Worm (Caenorhabditis elegans): ENCODE results near the gene vwa-8.

The vwa-8 gene

DNA sequence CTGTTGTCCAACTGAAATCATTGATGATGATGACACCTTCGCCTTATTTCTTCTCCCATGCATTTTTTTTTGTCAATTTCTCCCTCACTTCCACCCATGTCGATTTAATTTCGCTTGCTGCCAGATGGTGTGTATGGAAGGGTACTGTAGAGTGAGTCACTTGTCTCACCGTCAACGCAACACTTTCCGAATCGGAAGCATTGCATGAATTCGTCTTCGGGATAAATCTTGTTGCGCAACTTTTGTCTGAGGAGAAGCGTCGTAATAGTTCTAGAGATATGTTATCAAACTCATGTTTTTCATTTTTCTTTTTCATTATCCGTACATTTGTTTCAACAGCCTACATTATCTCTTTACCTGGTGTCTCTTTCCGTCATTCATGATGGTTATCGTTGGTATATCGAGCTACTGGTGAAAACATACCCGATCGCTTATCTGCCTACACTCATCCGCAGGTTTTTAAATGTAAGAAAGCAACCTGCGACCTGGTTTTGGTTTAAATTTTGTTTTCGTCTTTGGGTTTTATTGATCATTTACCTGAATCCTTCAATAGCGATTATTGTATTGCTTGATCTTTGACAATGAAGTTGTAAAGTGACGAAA is 13.3 kb downstream of the vwa-8 start:
- TF ChIP-seq dpff-1 (tag; optimal IDR thresholded peaks at IDR 0.05) (no peak), ZK185.1 (tag; optimal IDR thresholded peaks at IDR 0.05; ENCODE audit: poor library complexity, severe bottlenecking) (no peak), unc-130 (GFP tag; optimal IDR thresholded peaks at IDR 0.05) (no peak), F57A8.1 (GFP tag; optimal IDR thresholded peaks at IDR 0.05) (no peak), F39B2.1 (GFP tag; IDR thresholded peaks at IDR 0.05) (no peak), him-1 (tag; optimal IDR thresholded peaks at IDR 0.05) (no peak), F22D6.2 (tag; optimal IDR thresholded peaks at IDR 0.05) (no peak), ceh-79 (tag; optimal IDR thresholded peaks at IDR 0.05) (no peak), xnd-1 (tag; optimal IDR thresholded peaks at IDR 0.05) (no peak), lin-54 (GFP tag; optimal IDR thresholded peaks at IDR 0.05) (no peak), ceh-58 (GFP tag; IDR thresholded peaks at IDR 0.05) (no peak), hmg-1.2 (GFP tag; IDR thresholded peaks at IDR 0.05) (no peak), ceh-91 (GFP tag; IDR thresholded peaks at IDR 0.05) (no peak), tbp1 (GFP tag; optimal IDR thresholded peaks at IDR 0.05) (no peak), bed-1 (GFP tag; IDR thresholded peaks at IDR 0.05) (no peak), aptf-2 (GFP tag; conservative IDR thresholded peaks at IDR 0.05) (no peak), F57C9.4 (tag; optimal IDR thresholded peaks at IDR 0.05) (no peak), egl-18 (GFP tag; IDR thresholded peaks at IDR 0.05) (no peak)

DNA sequence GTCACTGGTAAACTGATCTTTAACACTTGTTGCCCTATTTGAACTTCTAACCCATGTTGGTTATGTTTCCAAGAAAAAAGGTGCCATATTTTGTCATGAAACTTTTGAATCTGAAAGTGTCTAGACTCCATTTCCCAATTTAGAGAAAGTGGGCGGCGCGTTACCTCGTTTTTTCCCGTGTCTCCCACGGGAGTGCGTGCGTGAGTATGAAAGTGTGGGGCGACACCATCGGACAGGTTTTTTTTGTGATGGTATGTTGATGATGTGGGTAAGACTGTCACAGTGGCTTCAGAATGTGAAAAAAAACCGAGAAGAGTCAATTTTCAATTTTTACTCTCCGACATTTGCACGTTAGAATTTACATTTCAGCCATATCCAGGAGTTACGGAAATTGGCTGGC is 14.5 kb downstream of the vwa-8 start:
- no peak for TF ChIP-seq snpc-4 (GFP tag; optimal IDR thresholded peaks at IDR 0.05)
- no peak for TF ChIP-seq snpc-4 (tag; optimal IDR thresholded peaks at IDR 0.05)
- TF ChIP-seq madf-3 (GFP tag; IDR thresholded peaks at IDR 0.05), result 0 out of 2 replicates have a peak, but pooled peaks have one; percentile 31
- no peak for TF ChIP-seq zfh-2 (GFP tag; conservative IDR thresholded peaks at IDR 0.05)

DNA sequence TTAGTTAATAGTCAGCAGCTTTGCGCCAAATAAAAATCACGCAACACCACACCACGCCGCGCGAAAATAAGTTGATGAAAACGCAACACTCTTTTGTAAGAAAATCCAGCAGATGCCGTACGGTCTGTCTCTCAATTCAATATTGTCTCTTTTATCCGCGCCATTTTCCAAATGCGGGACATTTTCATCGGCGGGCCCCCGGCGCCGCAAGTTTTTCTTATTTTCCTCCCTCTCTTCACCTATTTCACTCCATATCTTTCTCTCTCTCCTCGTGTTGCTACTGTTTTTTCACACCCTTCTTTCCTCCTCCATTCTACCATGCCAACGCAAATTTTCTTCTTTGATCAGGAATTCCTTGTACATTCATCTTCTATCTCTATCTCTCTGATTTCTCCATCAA is 15.1 kb downstream of the vwa-8 start:
- TF ChIP-seq ceh-40 (GFP tag; IDR thresholded peaks at IDR 0.05) (no peak), lin-26 (GFP tag; IDR thresholded peaks at IDR 0.05) (no peak), F39B2.1 (GFP tag; IDR thresholded peaks at IDR 0.05) (no peak), hlh-26 (GFP tag; conservative IDR thresholded peaks at IDR 0.05) (no peak), akir-1 (GFP tag; optimal IDR thresholded peaks at IDR 0.05) (no peak), nhr-120 (GFP tag; IDR thresholded peaks at IDR 0.05) (no peak), lin-40 (tag; optimal IDR thresholded peaks at IDR 0.05) (no peak), ceh-91 (GFP tag; IDR thresholded peaks at IDR 0.05) (no peak), lin-54 (GFP tag; optimal IDR thresholded peaks at IDR 0.05) (no peak), gei-17 (GFP tag; optimal IDR thresholded peaks at IDR 0.05) (no peak), T07F8.4 (tag; optimal IDR thresholded peaks at IDR 0.05) (no peak), F37B4.10 (GFP tag; IDR thresholded peaks at IDR 0.05) (no peak), B0336.3 (GFP tag; IDR thresholded peaks at IDR 0.05) (no peak), lsl-1 (GFP tag; optimal IDR thresholded peaks at IDR 0.05) (no peak), C17E4.6 (GFP tag; IDR thresholded peaks at IDR 0.05) (no peak), let-526 (GFP tag; IDR thresholded peaks at IDR 0.05) (no peak), zfh-2 (GFP tag; conservative IDR thresholded peaks at IDR 0.05) (no peak), lin-35 (GFP tag; optimal IDR thresholded peaks at IDR 0.05) (no peak), hmg-20 (GFP tag; IDR thresholded peaks at IDR 0.05) (no peak), Y53F4B.3 (GFP tag; IDR thresholded peaks at IDR 0.05) (no peak)
